Worm (Caenorhabditis elegans) whole organism, young adult: ENCODE results near the gene F40G9.19.

Experiments used
- B0261.1 ChIP-seq: sonication (generic microtip); optimal IDR thresholded peaks from 2 replicates; lab custom pipeline; 2016; ENCODE audit warnings: mild to moderate bottlenecking, missing genetic modification characterization, moderate library complexity, missing compliant biosample characterization
- B0336.3 ChIP-seq: fragments of 200-800 bp; sonication (Bioruptor generic); IDR thresholded peaks from 2 replicates; pipeline ENCODE4 v1.3.6; 2022; ENCODE audit warnings: missing genetic modification characterization, missing compliant biosample characterization
- C06A6.2 ChIP-seq: fragments of 200-800 bp; sonication (Bioruptor generic); conservative IDR thresholded peaks from 2 replicates; pipeline ENCODE4 v1.3.6; 2022; ENCODE audit warnings: missing genetic modification characterization, missing compliant biosample characterization
- D2030.7 ChIP-seq: fragments of 200-800 bp; sonication (Bioruptor generic); IDR thresholded peaks from 2 replicates; pipeline ENCODE4 v1.3.6; 2022; ENCODE audit warnings: missing genetic modification reagents, missing genetic modification characterization, missing compliant biosample characterization
- F10E7.11 ChIP-seq: sonication (generic microtip); optimal IDR thresholded peaks from 2 replicates; lab custom pipeline; 2017; ENCODE audit warnings: mild to moderate bottlenecking, missing genetic modification characterization, moderate library complexity, missing compliant biosample characterization
- F23B12.7 ChIP-seq: sonication (generic microtip); optimal IDR thresholded peaks from 2 replicates; lab custom pipeline; 2017; ENCODE audit warnings: missing genetic modification characterization, mild to moderate bottlenecking, missing compliant biosample characterization, antibody characterized with exemption, moderate library complexity; ENCODE audit not compliant: insufficient read depth
- F49E8.2 ChIP-seq: sonication (generic microtip); optimal IDR thresholded peaks from 3 replicates; lab custom pipeline; 2017; ENCODE audit warnings: missing genetic modification characterization, mild to moderate bottlenecking, missing compliant biosample characterization, antibody characterized with exemption, moderate library complexity; ENCODE audit not compliant: insufficient read depth
- F57A8.1 ChIP-seq: fragments of 200-800 bp; sonication (Bioruptor generic); optimal IDR thresholded peaks from 2 replicates; lab custom pipeline; 2018; ENCODE audit warnings: mild to moderate bottlenecking, missing genetic modification characterization, moderate library complexity, missing compliant biosample characterization
- Y56A3A.18 ChIP-seq: fragments of 200-800 bp; sonication (Bioruptor generic); IDR thresholded peaks from 2 replicates; pipeline ENCODE4 v1.3.6; 2022; ENCODE audit warnings: missing genetic modification reagents, missing genetic modification characterization, missing compliant biosample characterization
- Y79H2A.3 ChIP-seq: fragments of 200-800 bp; sonication (Bioruptor generic); conservative IDR thresholded peaks from 2 replicates; pipeline ENCODE4 v1.3.6; 2022; ENCODE audit warnings: missing genetic modification reagents, missing genetic modification characterization, missing compliant biosample characterization
- ama-1 ChIP-seq, 3 experiments: fragments of 150-350 bp in 1 of 3; sonication (generic microtip) in 2 of 3; optimal IDR thresholded peaks; 2 replicates each; lab custom pipeline; 2014 to 2018; ENCODE audit warnings: missing biosample characterization in 2 of 3, missing genetic modification characterization in 2 of 3, missing genetic modification reagents in 2 of 3
- attf-3 ChIP-seq: fragments of 200-800 bp; sonication (Bioruptor generic); conservative IDR thresholded peaks from 2 replicates; pipeline ENCODE4 v1.3.6; 2022; ENCODE audit warnings: missing genetic modification reagents, missing genetic modification characterization, missing compliant biosample characterization
- attf-5 ChIP-seq: fragments of 200-800 bp; sonication (Bioruptor generic); optimal IDR thresholded peaks from 2 replicates; lab custom pipeline; 2018; ENCODE audit warnings: mild to moderate bottlenecking, missing genetic modification characterization, missing compliant biosample characterization
- attf-6 ChIP-seq: fragments of 200-800 bp; sonication (Bioruptor generic); IDR thresholded peaks from 2 replicates; pipeline ENCODE4 v1.3.6; 2022; ENCODE audit warnings: missing genetic modification reagents, missing genetic modification characterization, missing compliant biosample characterization
- bed-2 ChIP-seq: fragments of 200-800 bp; sonication (Bioruptor generic); IDR thresholded peaks from 2 replicates; pipeline ENCODE4 v1.3.6; 2022; ENCODE audit warnings: missing genetic modification reagents, missing genetic modification characterization, missing compliant biosample characterization
- cebp-1 ChIP-seq, 2 experiments: fragments of 200-800 bp in 1 of 2; sonication (Bioruptor generic) in 1 of 2; sonication (generic microtip) in 1 of 2; IDR thresholded peaks in 1 of 2; optimal IDR thresholded peaks in 1 of 2; 2 replicates each; pipeline versions ENCODE4 v1.3.6 to Lab custom; 2017 to 2022; ENCODE audit warnings: missing compliant biosample characterization in 2 of 2, missing genetic modification characterization in 2 of 2, mild to moderate bottlenecking in 1 of 2, missing genetic modification reagents in 1 of 2, moderate library complexity in 1 of 2
- ceh-40 ChIP-seq: fragments of 200-800 bp; sonication (Bioruptor generic); IDR thresholded peaks from 2 replicates; pipeline ENCODE4 v1.3.6; 2022; ENCODE audit warnings: missing genetic modification characterization, missing compliant biosample characterization
- ceh-91 ChIP-seq: fragments of 200-800 bp; sonication (Bioruptor generic); IDR thresholded peaks from 2 replicates; pipeline ENCODE4 v1.3.6; 2022; ENCODE audit warnings: missing genetic modification reagents, missing genetic modification characterization, missing compliant biosample characterization
- dox-1 ChIP-seq: fragments of 200-800 bp; sonication (Bioruptor generic); IDR thresholded peaks from 2 replicates; pipeline ENCODE4 v1.3.6; 2022; ENCODE audit warnings: missing genetic modification reagents, missing genetic modification characterization, missing compliant biosample characterization
- gei-17 ChIP-seq: fragments of 200-800 bp; sonication (Bioruptor generic); optimal IDR thresholded peaks from 2 replicates; lab custom pipeline; 2018; ENCODE audit warnings: mild to moderate bottlenecking, missing genetic modification characterization, missing compliant biosample characterization
- hmg-1.2 ChIP-seq: fragments of 200-800 bp; sonication (Bioruptor generic); IDR thresholded peaks from 2 replicates; pipeline ENCODE4 v1.3.6; 2022; ENCODE audit warnings: missing genetic modification reagents, missing genetic modification characterization, missing compliant biosample characterization
- hsf-1 ChIP-seq: fragments of 200-800 bp; sonication (Bioruptor generic); IDR thresholded peaks from 2 replicates; pipeline ENCODE4 v1.3.6; 2022; ENCODE audit warnings: missing genetic modification reagents, missing genetic modification characterization, missing compliant biosample characterization
- madf-6 ChIP-seq: fragments of 200-800 bp; sonication (Bioruptor generic); IDR thresholded peaks from 2 replicates; pipeline ENCODE4 v1.3.6; 2022; ENCODE audit warnings: missing genetic modification reagents, missing genetic modification characterization, missing compliant biosample characterization
- nhr-179 ChIP-seq: sonication (generic microtip); optimal IDR thresholded peaks from 2 replicates; lab custom pipeline; 2016; ENCODE audit warnings: mild to moderate bottlenecking, missing genetic modification characterization, missing compliant biosample characterization
- nhr-80 ChIP-seq: sonication (generic microtip); optimal IDR thresholded peaks from 2 replicates; lab custom pipeline; 2016; ENCODE audit warnings: missing genetic modification characterization, missing compliant biosample characterization
- nhr-90 ChIP-seq: sonication (generic microtip); optimal IDR thresholded peaks from 2 replicates; lab custom pipeline; 2016; ENCODE audit warnings: missing genotype, mild to moderate bottlenecking, missing genetic modification characterization, missing compliant biosample characterization
- pbrm-1 ChIP-seq: fragments of 200-800 bp; sonication (Bioruptor generic); IDR thresholded peaks from 2 replicates; pipeline ENCODE4 v1.3.6; 2022; ENCODE audit warnings: missing genetic modification reagents, missing genetic modification characterization, missing compliant biosample characterization
- pha-4 ChIP-seq: fragments of 150-350 bp; sonication (generic microtip); optimal IDR thresholded peaks from 2 replicates; lab custom pipeline; 2014; ENCODE audit warnings: missing biosample characterization, missing genetic modification reagents, missing genetic modification characterization
- rpc-1 ChIP-seq, 2 experiments: fragments of 150-350 bp in 1 of 2; sonication (generic microtip) in 1 of 2; optimal IDR thresholded peaks; 2 replicates each; lab custom pipeline; 2014 to 2018; ENCODE audit warnings: missing biosample characterization in 1 of 2, missing genetic modification characterization in 1 of 2, missing genetic modification reagents in 1 of 2, missing genotype in 1 of 2
- snpc-1.1 ChIP-seq: sonication (generic microtip); optimal IDR thresholded peaks from 2 replicates; lab custom pipeline; 2017; ENCODE audit warnings: missing genetic modification characterization, mild to moderate bottlenecking, missing compliant biosample characterization, antibody characterized with exemption, moderate library complexity, missing genotype, missing genetic modification reagents; ENCODE audit not compliant: insufficient read depth
- snpc-3.4 ChIP-seq: sonication (generic microtip); optimal IDR thresholded peaks from 2 replicates; lab custom pipeline; 2017; ENCODE audit warnings: missing genetic modification characterization, mild to moderate bottlenecking, missing compliant biosample characterization, antibody characterized with exemption, moderate library complexity, missing genotype, missing genetic modification reagents
- snpc-4 ChIP-seq, 5 experiments: fragments of 150-350 bp in 1 of 5; sonication (generic microtip) in 4 of 5; optimal IDR thresholded peaks; 2 replicates each; lab custom pipeline; 2014 to 2018; ENCODE audit warnings: missing genetic modification characterization in 5 of 5, missing biosample characterization in 3 of 5, antibody characterized with exemption in 2 of 5, mild to moderate bottlenecking in 2 of 5, missing compliant biosample characterization in 2 of 5, missing genotype in 2 of 5, moderate library complexity in 2 of 5, missing genetic modification reagents in 1 of 5
- tbp1 ChIP-seq: fragments of 200-800 bp; sonication (Bioruptor generic); optimal IDR thresholded peaks from 2 replicates; lab custom pipeline; 2018; ENCODE audit warnings: mild to moderate bottlenecking, missing genetic modification characterization, missing compliant biosample characterization
- xnd-1 ChIP-seq: sonication (generic microtip); optimal IDR thresholded peaks from 2 replicates; lab custom pipeline; 2016; ENCODE audit warnings: missing genotype, missing genetic modification reagents, missing genetic modification characterization, missing compliant biosample characterization
- zfh-2 ChIP-seq: fragments of 200-800 bp; sonication (Bioruptor generic); conservative IDR thresholded peaks from 2 replicates; pipeline ENCODE4 v1.3.6; 2022; ENCODE audit warnings: missing genetic modification reagents, missing genetic modification characterization, missing compliant biosample characterization
- ztf-25 ChIP-seq: fragments of 200-800 bp; sonication (Bioruptor generic); IDR thresholded peaks from 2 replicates; pipeline ENCODE4 v1.3.6; 2022; ENCODE audit warnings: missing genetic modification reagents, missing genetic modification characterization, missing compliant biosample characterization
- ztf-26 ChIP-seq: sonication (generic microtip); optimal IDR thresholded peaks from 2 replicates; lab custom pipeline; 2017; ENCODE audit warnings: missing genetic modification characterization, missing compliant biosample characterization
- ztf-28 ChIP-seq: fragments of 200-800 bp; sonication (Bioruptor generic); IDR thresholded peaks from 2 replicates; pipeline ENCODE4 v1.3.6; 2022; ENCODE audit warnings: missing genetic modification reagents, missing genetic modification characterization, missing compliant biosample characterization

Gene F40G9.19

DNA sequence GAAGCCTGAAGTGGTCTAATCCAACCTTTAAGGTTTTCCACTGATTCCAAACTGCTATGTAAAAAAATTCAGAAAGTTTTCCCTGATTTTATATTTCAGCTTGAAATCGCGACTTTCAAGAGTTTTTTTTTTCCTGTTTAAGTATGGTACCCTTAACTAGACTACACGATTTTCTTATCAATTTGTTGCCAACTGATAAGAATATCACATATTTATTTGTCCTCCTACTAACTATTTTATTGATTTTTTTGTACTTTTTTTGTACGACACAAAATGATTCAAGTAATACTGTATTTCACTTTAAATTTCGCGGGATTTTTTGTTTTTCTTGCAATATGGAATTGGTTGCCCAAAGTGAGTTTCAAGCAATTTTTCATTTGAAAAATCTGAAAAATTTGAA lies 9.5 kb downstream of the F40G9.19 start:
- no peak for TF ChIP-seq F10E7.11 (tag; lab: Kevin White, UChicago)
- TF ChIP-seq C06A6.2 (GFP tag; lab: Robert Waterston, UW): no peak
- TF ChIP-seq F57A8.1: no peak
- no peak for TF ChIP-seq B0261.1 (tag; lab: Kevin White, UChicago)
- no peak for TF ChIP-seq bed-2 (GFP tag; lab: Robert Waterston, UW)
- no peak for TF ChIP-seq ztf-25 (GFP tag; lab: Robert Waterston, UW)
- no peak for TF ChIP-seq nhr-179 (tag; lab: Kevin White, UChicago)
- no peak for TF ChIP-seq F49E8.2 (tag; lab: Kevin White, UChicago)
- TF ChIP-seq ama-1 (optimal IDR thresholded peaks at IDR 0.05; lab: Kevin White, UChicago): no peak
- TF ChIP-seq ama-1 (GFP tag; optimal IDR thresholded peaks at IDR 0.05; lab: Kevin White, UChicago): no peak
- TF ChIP-seq F23B12.7 (tag; lab: Kevin White, UChicago): no peak
- no peak for TF ChIP-seq nhr-90 (tag; lab: Kevin White, UChicago)

DNA sequence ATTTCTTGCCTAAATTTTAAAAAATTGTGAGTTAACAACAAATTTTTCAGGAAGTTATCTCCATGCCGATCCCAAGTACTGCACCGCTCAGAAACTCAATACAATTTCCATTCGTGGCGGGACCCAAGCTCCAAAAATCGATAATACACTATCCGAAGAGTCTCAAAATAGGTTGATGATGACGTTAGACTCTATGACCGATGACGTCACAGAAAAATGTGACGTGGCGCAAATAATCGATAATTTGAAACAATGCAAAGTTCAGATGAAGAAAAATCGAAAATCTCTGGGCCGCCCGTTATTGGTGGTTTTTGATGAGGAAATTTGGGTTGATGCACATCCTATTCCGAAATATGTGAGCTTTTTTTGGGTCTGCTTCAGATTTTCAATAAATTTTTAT lies 10.7 kb downstream of the F40G9.19 start:
- TF ChIP-seq ceh-91 (GFP tag; lab: Robert Waterston, UW): no peak

DNA sequence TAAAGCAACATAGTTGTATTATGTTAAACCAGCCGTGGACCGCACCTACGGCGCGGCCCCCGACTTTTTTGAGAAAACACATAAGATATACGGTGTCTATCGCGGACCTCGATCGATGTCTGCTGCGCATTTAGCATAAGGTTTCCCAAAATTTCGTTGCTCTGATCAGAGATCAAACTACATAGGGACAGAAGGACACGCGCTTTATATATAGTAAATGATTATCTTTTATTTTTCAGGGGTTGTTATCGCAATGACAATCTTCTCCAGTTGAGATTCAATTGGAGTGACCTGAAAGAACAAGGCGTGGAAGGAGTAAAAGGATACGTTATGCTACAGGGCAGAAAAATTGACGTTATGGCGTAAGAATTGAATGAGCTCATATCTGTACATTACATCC lies 12.3 kb downstream of the F40G9.19 start:
- peak; percentile 53; the same call in 1 of the 2 replicates for TF ChIP-seq attf-6
- peak; percentile 75 for TF ChIP-seq snpc-1.1 (tag; lab: Kevin White, UChicago)
- 0 out of 2 replicates have a peak, but pooled peaks have one; percentile 13 for TF ChIP-seq D2030.7 (GFP tag; lab: Robert Waterston, UW)
- peak; percentile 32 for TF ChIP-seq snpc-4 (GFP tag; optimal IDR thresholded peaks at IDR 0.05; lab: Kevin White, UChicago)
- TF ChIP-seq snpc-4 (tag; optimal IDR thresholded peaks at IDR 0.05; lab: Kevin White, UChicago): peak in 2 of 4 experiments; percentile 87 to 90
- 0 out of 2 replicates have a peak, but pooled peaks have one; percentile 8 for TF ChIP-seq Y56A3A.18 (GFP tag; lab: Robert Waterston, UW)
- TF ChIP-seq B0336.3: 0 out of 2 replicates have a peak, but pooled peaks have one; percentile 31
- TF ChIP-seq hmg-1.2 (GFP tag; lab: Robert Waterston, UW): peak; percentile 49
- TF ChIP-seq pbrm-1: 0 out of 2 replicates have a peak, but pooled peaks have one; percentile 32
- TF ChIP-seq, all 124 proteins: peak for 8; not testable (repeated sequence) for 116

DNA sequence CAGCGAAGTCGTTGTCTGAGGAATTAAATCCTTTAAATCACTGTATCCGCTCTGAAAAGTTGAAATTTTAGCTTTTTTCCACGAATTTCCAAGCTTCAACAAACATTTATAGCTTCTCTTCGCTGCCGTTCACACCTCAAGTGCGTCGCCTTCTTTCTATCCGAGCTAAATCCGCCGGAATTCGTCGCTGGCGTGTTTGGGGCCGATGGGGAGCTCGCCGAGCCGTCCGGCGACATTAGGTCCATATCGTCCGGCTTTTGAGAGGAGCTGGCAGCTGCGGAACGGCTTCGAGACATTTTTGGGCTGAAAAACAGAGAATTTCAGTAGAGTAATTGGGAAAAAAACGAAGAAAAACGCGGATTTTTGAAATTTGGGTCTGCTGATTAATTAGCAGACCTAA lies 14.2 kb downstream of the F40G9.19 start, which contains the start of gene mxl-2:
TSS of gene mxl-2 (minus strand) at position 303 of the 400 bp plus-strand sequence.
- peak; percentile 68 for TF ChIP-seq zfh-2 (GFP tag; lab: Robert Waterston, UW)
- no peak for TF ChIP-seq tbp1
- no peak for TF ChIP-seq ceh-40
- TF ChIP-seq gei-17: no peak

DNA sequence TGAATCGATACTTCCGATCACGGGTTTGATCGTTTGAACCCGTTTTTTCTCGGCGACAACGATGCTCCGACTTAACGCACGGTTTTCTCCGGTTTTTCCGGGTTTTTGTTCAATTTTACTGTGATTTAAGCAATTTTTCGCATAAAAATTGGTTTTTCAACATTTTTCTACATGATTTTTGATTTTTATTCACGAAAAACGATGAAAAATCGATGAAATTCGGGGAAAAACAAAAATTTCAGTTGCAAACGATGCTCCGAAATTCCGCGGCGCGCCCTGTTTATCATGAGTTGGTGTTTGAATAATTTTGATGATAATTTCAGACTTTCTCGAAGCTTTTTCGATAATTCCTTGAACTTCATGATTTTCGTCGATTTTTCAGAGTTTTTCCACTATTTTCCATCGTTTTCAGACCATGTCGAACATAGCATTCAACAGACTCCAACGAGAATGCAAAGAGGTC lies 14.9 kb downstream of the F40G9.19 start, which contains the start of gene ubc-20:
TSS of gene ubc-20 (plus strand) at position 413 of the 463 bp plus-strand sequence.
- TF ChIP-seq ztf-28 (GFP tag; lab: Robert Waterston, UW) (no peak), madf-6 (no peak), attf-3 (GFP tag; lab: Robert Waterston, UW) (peak; percentile 95), tbp1 (no peak), nhr-80 (tag; lab: Kevin White, UChicago) (peak; percentile 25), pha-4 (tag; lab: Kevin White, UChicago) (no peak), rpc-1 (optimal IDR thresholded peaks at IDR 0.05; lab: Kevin White, UChicago) (no peak), rpc-1 (tag; optimal IDR thresholded peaks at IDR 0.05; lab: Kevin White, UChicago) (no peak), xnd-1 (tag; lab: Kevin White, UChicago) (no peak), F49E8.2 (tag; lab: Kevin White, UChicago) (no peak), snpc-3.4 (no peak), cebp-1 (GFP tag; IDR thresholded peaks at IDR 0.05; lab: Robert Waterston, UW) (no peak), cebp-1 (tag; optimal IDR thresholded peaks at IDR 0.05; lab: Kevin White, UChicago) (peak; percentile 14), ztf-26 (no peak), hsf-1 (no peak), attf-5 (GFP tag; lab: Kevin White, UChicago) (peak; percentile 70), dox-1 (GFP tag; lab: Robert Waterston, UW) (no peak), Y79H2A.3 (GFP tag; lab: Robert Waterston, UW) (no peak)
